Worm (Caenorhabditis elegans) whole organism, L3 larva: ENCODE data around the gene asp-1.

ENCODE experiments used
- R02D3.7 ChIP-seq: fragments of 150-350 bp; optimal IDR thresholded peaks from 2 replicates; lab custom pipeline; 2014; ENCODE audit warnings: missing biosample characterization, missing genetic modification characterization
- ZK546.5 ChIP-seq: sonication (generic microtip); optimal IDR thresholded peaks from 2 replicates; lab custom pipeline; 2017; ENCODE audit warnings: missing biosample characterization, missing genetic modification characterization
- ceh-28 ChIP-seq: fragments of 150-350 bp; optimal IDR thresholded peaks from 2 replicates; lab custom pipeline; 2014; ENCODE audit warnings: missing biosample characterization, missing genetic modification reagents, missing genetic modification characterization
- ceh-82 ChIP-seq: fragments of 150-350 bp; optimal IDR thresholded peaks from 2 replicates; lab custom pipeline; 2014; ENCODE audit warnings: missing biosample characterization, missing genetic modification characterization
- daf-12 ChIP-seq: fragments of 150-350 bp; optimal IDR thresholded peaks from 2 replicates; lab custom pipeline; 2014; ENCODE audit warnings: missing biosample characterization, missing genetic modification reagents, missing genetic modification characterization
- egl-27 ChIP-seq: sonication (generic microtip); optimal IDR thresholded peaks from 4 replicates; lab custom pipeline; 2017; ENCODE audit warnings: missing biosample characterization, missing genetic modification reagents, missing genetic modification characterization
- elt-1 ChIP-seq: fragments of 150-350 bp; optimal IDR thresholded peaks from 2 replicates; lab custom pipeline; 2014; ENCODE audit warnings: missing biosample characterization, missing genetic modification characterization
- elt-2 ChIP-seq: sonication (generic microtip); optimal IDR thresholded peaks from 2 replicates; lab custom pipeline; 2016; ENCODE audit warnings: missing genetic modification reagents, mild to moderate bottlenecking, missing genetic modification characterization, missing compliant biosample characterization
- elt-3 ChIP-seq, 3 experiments: fragments of 150-350 bp in 1 of 3; sonication (generic microtip) in 2 of 3; optimal IDR thresholded peaks; 2 replicates in 2 of 3; 4 replicates in 1 of 3; lab custom pipeline; 2014 to 2017; ENCODE audit warnings: missing biosample characterization in 3 of 3, missing genetic modification characterization in 3 of 3
- eor-1 ChIP-seq, 2 experiments: fragments of 150-350 bp; optimal IDR thresholded peaks; 2 replicates each; lab custom pipeline; 2014 to 2018; ENCODE audit warnings: missing biosample characterization in 2 of 2, missing genetic modification characterization in 2 of 2
- fkh-10 ChIP-seq: sonication (generic microtip); optimal IDR thresholded peaks from 2 replicates; lab custom pipeline; 2017; ENCODE audit warnings: missing biosample characterization, missing genetic modification reagents, missing genetic modification characterization
- fkh-2 ChIP-seq: fragments of 150-350 bp; optimal IDR thresholded peaks from 2 replicates; lab custom pipeline; 2014; ENCODE audit warnings: missing biosample characterization, missing genetic modification reagents, missing genetic modification characterization
- fos-1 ChIP-seq: fragments of 150-350 bp; optimal IDR thresholded peaks from 2 replicates; lab custom pipeline; 2014; ENCODE audit warnings: missing biosample characterization, missing genetic modification characterization
- hmg-11 ChIP-seq: sonication (generic microtip); optimal IDR thresholded peaks from 2 replicates; lab custom pipeline; 2016; ENCODE audit warnings: missing genetic modification characterization, missing compliant biosample characterization
- jun-1 ChIP-seq: fragments of 150-350 bp; optimal IDR thresholded peaks from 2 replicates; lab custom pipeline; 2014; ENCODE audit warnings: missing biosample characterization, missing genetic modification reagents, missing genetic modification characterization
- lin-15B ChIP-seq: fragments of 150-350 bp; optimal IDR thresholded peaks from 2 replicates; lab custom pipeline; 2014; ENCODE audit warnings: missing biosample characterization, missing genetic modification characterization
- lin-39 ChIP-seq: fragments of 150-350 bp; optimal IDR thresholded peaks from 2 replicates; lab custom pipeline; 2018; ENCODE audit warnings: missing biosample characterization, missing genetic modification reagents, missing genetic modification characterization
- lsy-12 ChIP-seq: sonication (generic microtip); optimal IDR thresholded peaks from 2 replicates; lab custom pipeline; 2016; ENCODE audit warnings: mild to moderate bottlenecking, missing genetic modification characterization, missing compliant biosample characterization
- mdl-1 ChIP-seq: fragments of 150-350 bp; optimal IDR thresholded peaks from 2 replicates; lab custom pipeline; 2014; ENCODE audit warnings: missing biosample characterization, missing genetic modification characterization
- mml-1 ChIP-seq: fragments of 150-350 bp; sonication (generic microtip); optimal IDR thresholded peaks from 3 replicates; lab custom pipeline; 2014; ENCODE audit warnings: missing biosample characterization, missing genetic modification characterization
- nhr-11 ChIP-seq: fragments of 150-350 bp; optimal IDR thresholded peaks from 2 replicates; lab custom pipeline; 2014; ENCODE audit warnings: missing biosample characterization, missing genetic modification characterization
- nhr-12 ChIP-seq: fragments of 150-350 bp; optimal IDR thresholded peaks from 2 replicates; lab custom pipeline; 2014; ENCODE audit warnings: missing biosample characterization, missing genetic modification characterization
- nhr-23 ChIP-seq: fragments of 150-350 bp; optimal IDR thresholded peaks from 2 replicates; lab custom pipeline; 2014; ENCODE audit warnings: missing biosample characterization, missing genetic modification reagents, missing genetic modification characterization
- nhr-237 ChIP-seq: fragments of 150-350 bp; optimal IDR thresholded peaks from 2 replicates; lab custom pipeline; 2014; ENCODE audit warnings: missing biosample characterization, missing genetic modification characterization
- nhr-25 ChIP-seq: sonication (generic microtip); optimal IDR thresholded peaks from 2 replicates; lab custom pipeline; 2017; ENCODE audit warnings: missing biosample characterization, missing genetic modification characterization
- nhr-28 ChIP-seq: fragments of 150-350 bp; optimal IDR thresholded peaks from 2 replicates; lab custom pipeline; 2014; ENCODE audit warnings: missing biosample characterization, missing genetic modification characterization
- nhr-43 ChIP-seq: sonication (generic microtip); optimal IDR thresholded peaks from 2 replicates; lab custom pipeline; 2016; ENCODE audit warnings: mild to moderate bottlenecking, missing genetic modification characterization, missing compliant biosample characterization; ENCODE audit not compliant: poor library complexity, severe bottlenecking
- nhr-67 ChIP-seq: fragments of 150-350 bp; optimal IDR thresholded peaks from 2 replicates; lab custom pipeline; 2014; ENCODE audit warnings: missing biosample characterization, missing genetic modification characterization
- nhr-76 ChIP-seq: fragments of 150-350 bp; sonication (generic microtip); optimal IDR thresholded peaks from 5 replicates; lab custom pipeline; 2014; ENCODE audit warnings: missing biosample characterization, missing genetic modification characterization
- nhr-77 ChIP-seq: fragments of 150-350 bp; optimal IDR thresholded peaks from 2 replicates; lab custom pipeline; 2014; ENCODE audit warnings: missing biosample characterization, missing genetic modification characterization
- pqm-1 ChIP-seq: fragments of 150-350 bp; optimal IDR thresholded peaks from 2 replicates; lab custom pipeline; 2017; ENCODE audit warnings: missing biosample characterization, missing genetic modification characterization, inconsistent platforms
- skn-1 ChIP-seq: fragments of 150-350 bp; optimal IDR thresholded peaks from 2 replicates; lab custom pipeline; 2014; ENCODE audit warnings: missing biosample characterization, missing genetic modification characterization
- snpc-4 ChIP-seq: fragments of 150-350 bp; optimal IDR thresholded peaks from 2 replicates; lab custom pipeline; 2014; ENCODE audit warnings: missing biosample characterization, missing genetic modification characterization
- tbx-2 ChIP-seq: sonication (generic microtip); optimal IDR thresholded peaks from 2 replicates; lab custom pipeline; 2016; ENCODE audit warnings: mild to moderate bottlenecking, missing genetic modification characterization, missing compliant biosample characterization
- unc-39 ChIP-seq: sonication (generic microtip); optimal IDR thresholded peaks from 4 replicates; lab custom pipeline; 2017; ENCODE audit warnings: missing biosample characterization, missing genetic modification characterization
- unc-62 ChIP-seq: fragments of 150-350 bp; sonication (generic microtip); optimal IDR thresholded peaks from 4 replicates; lab custom pipeline; 2014; ENCODE audit warnings: missing biosample characterization, missing genetic modification reagents, missing genetic modification characterization
- ztf-11 ChIP-seq: fragments of 150-350 bp; optimal IDR thresholded peaks from 2 replicates; lab custom pipeline; 2014; ENCODE audit warnings: missing biosample characterization, missing genetic modification characterization
- ztf-4 ChIP-seq: fragments of 150-350 bp; optimal IDR thresholded peaks from 2 replicates; lab custom pipeline; 2014; ENCODE audit warnings: missing biosample characterization, missing genetic modification characterization

asp-1 gene

ce11 chrV:19047442-19047841, 3.1 kb downstream of the asp-1 start:
- TF ChIP-seq nhr-11 (tag; lab: Kevin White, UChicago) (no peak), ztf-11 (no peak), pqm-1 (tag; lab: Kevin White, UChicago) (no peak), daf-12 (tag; lab: Kevin White, UChicago) (no peak), elt-2 (no peak), nhr-12 (no peak), nhr-76 (tag; lab: Kevin White, UChicago) (no peak), skn-1 (tag; lab: Kevin White, UChicago) (no peak), lin-15B (no peak), unc-39 (tag; lab: Kevin White, UChicago) (no peak)
- TF ChIP-seq, all 47 proteins: peak for 0

- TF ChIP-seq jun-1 (tag; lab: Kevin White, UChicago) (no peak), elt-3 (tag; optimal IDR thresholded peaks at IDR 0.05; lab: Kevin White, UChicago) (no peak), egl-27 (no peak), nhr-67 (no peak), skn-1 (tag; lab: Kevin White, UChicago) (no peak)
Observed at ce11 chrV:19044753-19045152, 5.8 kb downstream of the asp-1 start, which contains the start of gene asp-15. Gene asp-15, minus strand, starts transcription at chrV:19044853.

ce11 chrV:19042256-19042655, 8.3 kb downstream of the asp-1 start, which contains the start of gene asp-16:
Gene asp-16, minus strand, starts transcription at chrV:19042605.
- no peak for TF ChIP-seq unc-62 (GFP tag; lab: Kevin White, UChicago)
- no peak for TF ChIP-seq fos-1 (tag; lab: Kevin White, UChicago)
- TF ChIP-seq eor-1 (tag; optimal IDR thresholded peaks at IDR 0.05; lab: Kevin White, UChicago) = no peak
- TF ChIP-seq nhr-43 (tag; lab: Kevin White, UChicago) = no peak
- TF ChIP-seq fkh-2 (tag; lab: Kevin White, UChicago) = no peak
- no peak for TF ChIP-seq elt-1 (tag; lab: Kevin White, UChicago)
- TF ChIP-seq ztf-11 = no peak
- no peak for TF ChIP-seq mdl-1 (tag; lab: Kevin White, UChicago)

DNA sequence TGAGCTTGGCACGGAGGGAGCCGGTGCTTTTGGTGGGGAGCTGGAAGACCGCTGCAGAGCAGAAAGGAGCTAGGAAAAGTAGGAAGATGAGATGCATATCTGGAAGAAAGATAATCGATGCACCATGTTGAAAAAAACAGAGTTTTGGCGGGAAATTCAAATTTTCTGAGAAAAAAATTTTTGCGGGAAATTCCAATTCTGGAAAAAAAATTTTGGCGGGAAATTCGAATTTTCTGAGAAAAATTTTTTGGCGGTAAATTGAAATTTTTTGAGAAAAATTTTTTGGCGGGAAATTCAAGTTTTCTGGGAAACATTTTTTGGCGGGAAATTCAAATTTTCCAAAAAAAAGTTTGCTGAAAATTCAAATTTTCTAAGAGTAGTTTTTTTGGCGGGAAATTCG, 13.3 kb downstream of the asp-1 start, which contains the start of gene asp-17:
asp-17 (minus strand) TSS at position 101 of the 400 bp plus-strand sequence.
- TF ChIP-seq nhr-237 (tag; lab: Kevin White, UChicago) (no peak), elt-3 (tag; optimal IDR thresholded peaks at IDR 0.05; lab: Kevin White, UChicago) (no peak), ZK546.5 (tag; lab: Kevin White, UChicago) (no peak), tbx-2 (tag; lab: Kevin White, UChicago) (no peak), hmg-11 (no peak), ceh-82 (no peak), nhr-23 (no peak), lin-39 (tag; lab: Kevin White, UChicago) (no peak), lin-15B (no peak), daf-12 (tag; lab: Kevin White, UChicago) (no peak), R02D3.7 (no peak), nhr-25 (tag; lab: Kevin White, UChicago) (no peak), fkh-10 (GFP tag; lab: Kevin White, UChicago) (no peak), eor-1 (tag; optimal IDR thresholded peaks at IDR 0.05; lab: Kevin White, UChicago) (no peak), pqm-1 (tag; lab: Kevin White, UChicago) (no peak), unc-62 (GFP tag; lab: Kevin White, UChicago) (no peak), nhr-67 (no peak), nhr-43 (tag; lab: Kevin White, UChicago) (no peak), nhr-76 (tag; lab: Kevin White, UChicago) (no peak), nhr-77 (tag; lab: Kevin White, UChicago) (no peak)

- TF ChIP-seq ceh-28 (tag; lab: Kevin White, UChicago) (peak; percentile 92), fkh-2 (tag; lab: Kevin White, UChicago) (no peak)
Observed at ce11 chrV:19036061-19036460, 14.5 kb downstream of the asp-1 start.

ce11 chrV:19031456-19031855, 19.1 kb downstream of the asp-1 start, which contains the start of gene Y39B6A.27:
Gene Y39B6A.27, plus strand, starts transcription at chrV:19031756.
- TF ChIP-seq snpc-4 (tag; lab: Kevin White, UChicago) (no peak), nhr-28 (no peak), mml-1 (tag; lab: Kevin White, UChicago) (no peak), nhr-12 (no peak), pqm-1 (tag; lab: Kevin White, UChicago) (no peak), elt-3 (tag; optimal IDR thresholded peaks at IDR 0.05; lab: Kevin White, UChicago) (no peak), nhr-237 (tag; lab: Kevin White, UChicago) (no peak), tbx-2 (tag; lab: Kevin White, UChicago) (no peak), unc-39 (tag; lab: Kevin White, UChicago) (no peak), fkh-10 (GFP tag; lab: Kevin White, UChicago) (no peak), ztf-4 (tag; lab: Kevin White, UChicago) (no peak), nhr-76 (tag; lab: Kevin White, UChicago) (no peak), lsy-12 (tag; lab: Kevin White, UChicago) (no peak)
